Worm (Caenorhabditis elegans): ENCODE results near the gene clec-218.

The clec-218 gene

DNA sequence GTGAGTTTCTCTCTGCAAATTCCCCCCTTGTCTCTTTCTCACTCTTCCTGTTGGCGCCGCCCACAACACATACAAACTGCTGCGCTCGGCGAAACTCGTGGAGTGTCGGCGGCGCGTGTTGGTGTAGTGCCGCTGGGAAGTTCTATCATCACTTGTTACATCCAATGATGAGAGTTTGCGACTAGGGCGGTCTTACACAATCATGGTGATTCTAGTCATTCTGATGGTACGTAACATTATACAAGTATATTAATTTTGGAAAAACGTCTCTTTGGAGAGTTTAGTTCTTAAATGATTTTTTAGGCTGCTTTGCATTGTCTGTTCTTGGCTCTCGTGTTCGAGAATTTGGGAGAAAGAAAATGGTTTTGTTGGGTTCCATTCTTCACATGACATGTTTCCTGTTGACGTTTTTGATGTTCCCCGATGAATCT lies 41.2 kb downstream of the clec-218 start (continued):
- TF ChIP-seq tbx-8 (GFP tag; optimal IDR thresholded peaks at IDR 0.05), result no peak
- no peak for TF ChIP-seq zip-8 (tag; optimal IDR thresholded peaks at IDR 0.05)
- no peak for TF ChIP-seq ceh-39 (tag; optimal IDR thresholded peaks at IDR 0.05)

- TF ChIP-seq nhr-237 (tag; optimal IDR thresholded peaks at IDR 0.05) (no peak), snpc-4 (tag; optimal IDR thresholded peaks at IDR 0.05) (no peak), elt-1 (tag; optimal IDR thresholded peaks at IDR 0.05; ENCODE audit: borderline replicate concordance, insufficient read depth) (no peak), bed-3 (GFP tag; optimal IDR thresholded peaks at IDR 0.05) (no peak), ces-1 (GFP tag; optimal IDR thresholded peaks at IDR 0.05) (no peak), ceh-43 (GFP tag; optimal IDR thresholded peaks at IDR 0.05) (no peak), ceh-39 (tag; optimal IDR thresholded peaks at IDR 0.05) (no peak), sptf-1 (tag; optimal IDR thresholded peaks at IDR 0.05) (no peak), cnd-1 (tag; optimal IDR thresholded peaks at IDR 0.05) (no peak), blmp-1 (tag; optimal IDR thresholded peaks at IDR 0.05) (no peak), hlh-1 (tag; optimal IDR thresholded peaks at IDR 0.05) (no peak), mab-5 (tag; optimal IDR thresholded peaks at IDR 0.05) (no peak), ceh-83 (GFP tag; optimal IDR thresholded peaks at IDR 0.05) (no peak)
Observed at ce11 chrV:8349950-8350349, 42.2 kb downstream of the clec-218 start.

DNA sequence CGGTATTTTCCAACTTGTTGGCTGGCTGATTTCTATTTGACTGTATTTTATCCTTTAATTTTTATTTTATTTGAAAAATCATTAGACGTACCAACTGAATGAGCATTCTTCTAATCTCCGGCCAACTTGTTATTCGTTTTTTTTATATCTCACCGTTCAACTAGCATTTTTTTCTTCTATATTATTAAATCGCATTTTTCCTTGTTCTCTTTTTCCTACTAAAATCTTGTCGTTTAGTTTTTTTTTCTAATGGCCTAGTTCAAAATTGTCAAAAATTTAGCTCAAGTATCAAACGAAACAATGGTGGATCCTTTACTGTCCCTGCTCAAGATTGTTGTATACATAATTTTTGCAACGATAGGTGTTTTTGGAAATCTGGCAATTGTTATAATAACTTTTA lies 43.6 kb downstream of the clec-218 start, which contains the start of gene srsx-22:
TSS of gene srsx-22 (plus strand) at position 301 of the 400 bp plus-strand sequence.
- TF ChIP-seq unc-120 (tag; optimal IDR thresholded peaks at IDR 0.05; ENCODE audit: poor library complexity, severe bottlenecking), result no peak

DNA sequence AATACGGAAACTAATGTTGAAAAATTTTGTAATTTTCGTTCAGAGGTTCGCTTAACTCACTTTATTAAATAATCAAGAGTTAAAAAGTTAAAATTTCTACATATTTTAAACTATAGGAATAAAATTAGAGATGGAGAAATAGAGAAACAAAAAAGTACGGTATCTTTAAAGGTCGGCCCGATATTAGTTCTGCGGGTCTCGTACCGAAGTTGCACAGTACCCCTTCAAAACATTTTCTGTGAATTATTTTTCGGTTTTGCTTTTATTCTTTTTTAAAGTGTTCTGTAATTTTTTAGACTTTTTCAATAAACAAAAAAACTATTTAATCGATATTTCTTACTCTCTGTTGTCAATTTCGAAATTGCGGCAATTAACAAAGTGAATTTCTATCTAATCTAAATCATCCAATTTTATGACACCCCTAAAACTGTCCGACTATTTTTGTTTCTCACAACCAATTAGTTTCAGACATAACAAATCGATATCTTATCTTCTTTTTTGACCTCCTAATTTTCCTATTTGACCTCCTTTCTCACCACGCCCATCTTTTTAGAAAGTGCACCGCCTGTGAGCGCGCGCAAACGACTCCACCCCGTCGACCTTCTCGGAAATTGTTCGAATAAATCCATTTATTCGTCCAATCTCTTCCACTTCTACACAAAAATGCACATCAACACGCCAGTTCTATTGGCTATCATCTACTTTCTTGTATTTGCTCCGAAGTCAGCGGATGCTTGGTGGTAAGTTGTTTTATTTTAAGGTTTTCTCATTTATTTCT lies 47.9 kb downstream of the clec-218 start, which contains the start of gene mom-2:
TSS of gene mom-2 (plus strand) at position 554 of the 778 bp plus-strand sequence.
- TF ChIP-seq nhr-2 (tag; optimal IDR thresholded peaks at IDR 0.05) (no peak), cnd-1 (tag; optimal IDR thresholded peaks at IDR 0.05) (no peak), sptf-1 (tag; optimal IDR thresholded peaks at IDR 0.05) (no peak)

- TF ChIP-seq unc-39 (tag; optimal IDR thresholded peaks at IDR 0.05) (no peak), ces-1 (GFP tag; optimal IDR thresholded peaks at IDR 0.05) (no peak), pha-4 (tag; optimal IDR thresholded peaks at IDR 0.05) (no peak), ztf-11 (tag; optimal IDR thresholded peaks at IDR 0.05) (no peak), nhr-76 (tag; optimal IDR thresholded peaks at IDR 0.05) (no peak), flh-1 (GFP tag; optimal IDR thresholded peaks at IDR 0.05) (no peak), mls-2 (tag; optimal IDR thresholded peaks at IDR 0.05) (no peak), sptf-1 (tag; optimal IDR thresholded peaks at IDR 0.05) (no peak), lsy-2 (tag; optimal IDR thresholded peaks at IDR 0.05) (no peak), unc-62 (GFP tag; optimal IDR thresholded peaks at IDR 0.05) (no peak), M03D4.4 (tag; optimal IDR thresholded peaks at IDR 0.05) (no peak), mab-5 (tag; optimal IDR thresholded peaks at IDR 0.05) (no peak), tbx-8 (GFP tag; optimal IDR thresholded peaks at IDR 0.05) (no peak), lin-32 (GFP tag; optimal IDR thresholded peaks at IDR 0.05) (no peak), ceh-43 (GFP tag; optimal IDR thresholded peaks at IDR 0.05) (no peak)
Observed at ce11 chrV:8357756-8358155, 50.0 kb downstream of the clec-218 start.

DNA sequence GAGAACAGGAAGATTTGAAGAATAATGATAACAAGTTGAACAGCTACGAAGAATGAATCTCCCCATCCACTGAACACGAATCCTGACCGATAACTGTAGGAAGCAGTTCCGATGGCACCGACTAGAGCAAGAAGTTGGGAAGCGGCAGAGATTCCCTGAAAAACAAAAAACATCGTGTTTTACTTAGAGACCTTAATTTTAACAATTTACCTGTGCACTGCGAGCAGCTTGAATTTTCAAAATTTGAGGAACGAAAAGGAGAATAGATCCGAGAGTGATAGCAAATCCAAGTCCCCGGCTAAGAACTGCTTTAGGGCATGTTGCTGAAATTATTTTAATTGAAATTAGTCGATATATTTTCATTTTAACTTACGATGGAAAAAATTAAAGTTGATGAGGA lies 51.0 kb downstream of the clec-218 start:
- TF ChIP-seq blmp-1 (tag; optimal IDR thresholded peaks at IDR 0.05), result no peak
- no peak for TF ChIP-seq ces-1 (GFP tag; optimal IDR thresholded peaks at IDR 0.05)
- no peak for TF ChIP-seq nhr-237 (tag; optimal IDR thresholded peaks at IDR 0.05)
- no peak for TF ChIP-seq mls-2 (tag; optimal IDR thresholded peaks at IDR 0.05)

DNA sequence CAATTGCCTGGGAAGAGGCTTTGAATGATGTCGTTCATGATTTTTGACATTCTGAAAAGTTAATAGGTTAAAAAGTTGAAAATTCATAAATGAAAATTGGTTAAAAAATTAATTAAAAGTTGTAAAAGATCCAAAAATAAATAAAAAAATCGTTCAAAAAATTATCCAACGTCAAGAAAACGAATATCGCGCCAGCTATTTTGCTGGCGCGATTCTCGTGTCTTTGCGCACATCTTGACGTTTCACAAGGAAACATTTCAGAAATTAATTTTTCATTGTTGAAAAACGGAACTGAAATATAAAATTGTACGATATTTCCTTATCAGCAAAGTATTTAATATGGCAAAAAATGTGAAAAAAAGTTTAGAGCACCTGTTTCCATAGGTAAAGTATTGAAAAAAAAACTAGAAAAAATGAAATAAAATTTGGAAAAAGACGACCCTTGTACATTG lies 51.4 kb downstream of the clec-218 start, which contains the start of gene mpdu-1:
TSS of gene mpdu-1 (minus strand) at position 51 of the 452 bp plus-strand sequence.
- TF ChIP-seq lsy-2 (tag; optimal IDR thresholded peaks at IDR 0.05) (peak; percentile 23), ces-1 (GFP tag; optimal IDR thresholded peaks at IDR 0.05) (peak; percentile 49), pha-4 (tag; optimal IDR thresholded peaks at IDR 0.05) (peak; percentile 4), bed-3 (GFP tag; optimal IDR thresholded peaks at IDR 0.05) (no peak), ceh-39 (tag; optimal IDR thresholded peaks at IDR 0.05) (no peak), mep-1 (tag; optimal IDR thresholded peaks at IDR 0.05) (peak; percentile 45), zip-8 (tag; optimal IDR thresholded peaks at IDR 0.05) (no peak), mab-5 (tag; optimal IDR thresholded peaks at IDR 0.05) (no peak), mls-2 (tag; optimal IDR thresholded peaks at IDR 0.05) (no peak), sptf-1 (tag; optimal IDR thresholded peaks at IDR 0.05) (no peak)
